ENCODE assay signal across 1 worm cellular context in the genomic region with DNA sequence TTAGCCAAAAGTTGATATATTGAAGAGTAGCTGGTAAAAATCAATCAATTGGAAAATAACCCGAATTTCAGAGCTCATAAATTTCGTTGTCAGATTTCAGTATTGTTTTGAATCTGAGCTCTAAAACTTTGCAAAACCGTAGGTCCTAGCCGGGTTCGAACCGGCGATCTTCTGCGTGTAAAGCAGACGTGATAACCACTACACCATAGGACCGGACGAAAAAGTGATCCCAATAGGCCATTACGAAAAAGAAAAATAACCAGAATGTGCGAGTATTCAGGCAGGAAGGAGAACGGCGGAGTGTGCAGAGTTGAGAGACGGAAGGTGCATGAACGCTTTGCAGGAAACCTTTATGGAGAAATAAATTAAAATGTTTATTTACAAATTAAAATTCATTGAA.
TF ChIP-seq lines count a peak whose summit lies in the region.

No protein-coding gene starts in this region.

TF ChIP-seq in whole organism, L4 larva, 104 proteins besides CTCF, POLR2A, EP300 and RAD21 (continued from another document):
- peak; percentile 32 for TF ChIP-seq mxl-3 (GFP tag; optimal IDR thresholded peaks at IDR 0.05; lab: Kevin White, UChicago)
- peak; percentile 41 for TF ChIP-seq duxl-1 (tag; optimal IDR thresholded peaks at IDR 0.05; lab: Kevin White, UChicago; ENCODE audit: poor library complexity)
- TF ChIP-seq pha-4 (GFP tag; IDR thresholded peaks at IDR 0.05; lab: Robert Waterston, UW), result peak; percentile 73
- TF ChIP-seq pha-4 (tag; optimal IDR thresholded peaks at IDR 0.05; lab: Kevin White, UChicago), result no peak
- TF ChIP-seq saeg-2 (GFP tag; IDR thresholded peaks at IDR 0.05; lab: Robert Waterston, UW), result no peak
- TF ChIP-seq egl-27 (tag; optimal IDR thresholded peaks at IDR 0.05; lab: Kevin White, UChicago), result no peak
- no peak for TF ChIP-seq daf-8 (GFP tag; IDR thresholded peaks at IDR 0.05; lab: Robert Waterston, UW)
- TF ChIP-seq fkh-10 (GFP tag; optimal IDR thresholded peaks at IDR 0.05; lab: Kevin White, UChicago), result no peak
- TF ChIP-seq nhr-77 (tag; optimal IDR thresholded peaks at IDR 0.05; lab: Kevin White, UChicago), result peak; percentile 19
- TF ChIP-seq hif-1 (tag; optimal IDR thresholded peaks at IDR 0.05; lab: Kevin White, UChicago), result peak in 1 of 2 experiments; percentile 6
- TF ChIP-seq nhr-48 (tag; optimal IDR thresholded peaks at IDR 0.05; lab: Kevin White, UChicago), result no peak
- no peak for TF ChIP-seq snpc-1.2 (GFP tag; IDR thresholded peaks at IDR 0.05; lab: Robert Waterston, UW)
- no peak; the same call in 1 of the 2 replicates for TF ChIP-seq lin-38 (GFP tag; IDR thresholded peaks at IDR 0.05; lab: Robert Waterston, UW)
- no peak for TF ChIP-seq ceh-62 (tag; optimal IDR thresholded peaks at IDR 0.05; lab: Kevin White, UChicago)
- 0 out of 2 replicates have a peak, but pooled peaks have one; percentile 71 for TF ChIP-seq dmd-8 (GFP tag; IDR thresholded peaks at IDR 0.05; lab: Robert Waterston, UW)
- TF ChIP-seq dve-1 (tag; optimal IDR thresholded peaks at IDR 0.05; lab: Kevin White, UChicago; ENCODE audit: insufficient read depth), result peak; percentile 65
- TF ChIP-seq unc-130 (GFP tag; optimal IDR thresholded peaks at IDR 0.05; lab: Kevin White, UChicago), result peak; percentile 51
- no peak for TF ChIP-seq ces-1 (GFP tag; optimal IDR thresholded peaks at IDR 0.05; lab: Kevin White, UChicago)
- TF ChIP-seq egl-43 (GFP tag; IDR thresholded peaks at IDR 0.05; lab: Robert Waterston, UW), result peak; percentile 90
- TF ChIP-seq tag-97 (GFP tag; IDR thresholded peaks at IDR 0.05; lab: Robert Waterston, UW), result no peak
- peak; percentile 77 for TF ChIP-seq lim-7 (GFP tag; IDR thresholded peaks at IDR 0.05; lab: Robert Waterston, UW)
- TF ChIP-seq lin-13 (GFP tag; optimal IDR thresholded peaks at IDR 0.05; lab: Kevin White, UChicago), result no peak
- no peak for TF ChIP-seq nhr-41 (GFP tag; IDR thresholded peaks at IDR 0.05; lab: Robert Waterston, UW)
- TF ChIP-seq mdt-29 (GFP tag; IDR thresholded peaks at IDR 0.05; lab: Robert Waterston, UW), result no peak
- TF ChIP-seq ZK546.5 (tag; optimal IDR thresholded peaks at IDR 0.05; lab: Kevin White, UChicago), result no peak
- no peak for TF ChIP-seq skn-1 (tag; optimal IDR thresholded peaks at IDR 0.05; lab: Kevin White, UChicago)
- 0 out of 2 replicates have a peak, but pooled peaks have one; percentile 53 for TF ChIP-seq D1046.2 (GFP tag; IDR thresholded peaks at IDR 0.05; lab: Robert Waterston, UW)
- TF ChIP-seq mep-1 (tag; optimal IDR thresholded peaks at IDR 0.05; lab: Kevin White, UChicago), result no peak
- no peak for TF ChIP-seq nhr-11 (tag; optimal IDR thresholded peaks at IDR 0.05; lab: Kevin White, UChicago)
- no peak for TF ChIP-seq Y75B8A.6 (GFP tag; IDR thresholded peaks at IDR 0.05; lab: Robert Waterston, UW)
- no peak for TF ChIP-seq mdl-1 (tag; optimal IDR thresholded peaks at IDR 0.05; lab: Kevin White, UChicago)
- no peak for TF ChIP-seq mxl-2 (GFP tag; conservative IDR thresholded peaks at IDR 0.05; lab: Robert Waterston, UW)
TF ChIP-seq in whole organism, L4 larva: peak in this region for 44.
